Fruit fly (Drosophila melanogaster) whole organism, embryonic: ENCODE data around the gene CG32147.
A peak's percentile ranks its signal among the peaks of the same experiment; 100 is the strongest.

ENCODE experiments used
- CG10267 ChIP-seq: fragments of 200-800 bp; sonication (Bioruptor generic); optimal IDR thresholded peaks from 2 replicates; lab custom pipeline; 2018; ENCODE audit warnings: missing biosample characterization, mild to moderate bottlenecking, missing genetic modification characterization, moderate library complexity
- CG11560 ChIP-seq: fragments of 200-800 bp; sonication (Bioruptor generic); IDR thresholded peaks from 3 replicates; pipeline ENCODE4 v1.3.6; 2022; ENCODE audit warnings: missing biosample characterization, missing genetic modification characterization
- CG12391 ChIP-seq: fragments of 200-800 bp; sonication (Bioruptor generic); optimal IDR thresholded peaks from 3 replicates; lab custom pipeline; 2018; ENCODE audit warnings: missing biosample characterization, mild to moderate bottlenecking, missing genetic modification characterization, moderate library complexity
- CG15011 ChIP-seq: fragments of 200-800 bp; sonication (Bioruptor generic); optimal IDR thresholded peaks from 3 replicates; lab custom pipeline; 2018; ENCODE audit warnings: missing biosample characterization, mild to moderate bottlenecking, missing genetic modification characterization
- CG16779 ChIP-seq: fragments of 200-800 bp; sonication (Bioruptor generic); IDR thresholded peaks from 2 replicates; pipeline ENCODE4 v1.3.6; 2022; ENCODE audit warnings: missing biosample characterization, missing genetic modification characterization
- CG16815 ChIP-seq: fragments of 200-800 bp; sonication (Bioruptor generic); optimal IDR thresholded peaks from 3 replicates; lab custom pipeline; 2017; ENCODE audit warnings: missing biosample characterization, mild to moderate bottlenecking, missing genetic modification characterization
- CG1832 ChIP-seq: fragments of 200-800 bp; sonication (Bioruptor generic); optimal IDR thresholded peaks from 2 replicates; lab custom pipeline; 2017; ENCODE audit warnings: missing biosample characterization, mild to moderate bottlenecking, missing genetic modification characterization, inconsistent platforms
- CG2129 ChIP-seq: fragments of 200-800 bp; sonication (Bioruptor generic); IDR thresholded peaks from 2 replicates; pipeline ENCODE4 v1.3.6; 2022; ENCODE audit warnings: missing biosample characterization, missing genetic modification characterization; ENCODE audit not compliant: partially characterized antibody
- CG2678 ChIP-seq: fragments of 200-800 bp; sonication (Bioruptor generic); optimal IDR thresholded peaks from 3 replicates; lab custom pipeline; 2019; ENCODE audit warnings: missing biosample characterization, mild to moderate bottlenecking, missing genetic modification characterization, moderate library complexity
- CG2889 ChIP-seq: fragments of 200-800 bp; sonication (Bioruptor generic); IDR thresholded peaks from 3 replicates; pipeline ENCODE4 v1.3.6; 2022; ENCODE audit warnings: missing biosample characterization, missing genetic modification characterization
- CG30020 ChIP-seq: fragments of 200-800 bp; optimal IDR thresholded peaks from 2 replicates; lab custom pipeline; 2019; ENCODE audit warnings: missing biosample characterization, mild to moderate bottlenecking, missing genetic modification characterization, moderate library complexity
- CG31224 ChIP-seq: fragments of 200-800 bp; sonication (Bioruptor generic); IDR thresholded peaks from 2 replicates; pipeline ENCODE4 v1.3.6; 2022; ENCODE audit warnings: missing biosample characterization, missing genetic modification characterization
- CG32532 ChIP-seq: fragments of 200-800 bp; sonication (Bioruptor generic); IDR thresholded peaks from 2 replicates; pipeline ENCODE4 v1.3.6; 2022; ENCODE audit warnings: missing biosample characterization, missing genetic modification characterization
- CG32772 ChIP-seq: fragments of 200-800 bp; sonication (Bioruptor generic); IDR thresholded peaks from 2 replicates; pipeline ENCODE4 v1.3.6; 2022; ENCODE audit warnings: missing biosample characterization, missing genetic modification characterization
- CG34376 ChIP-seq: fragments of 200-800 bp; sonication (Bioruptor generic); optimal IDR thresholded peaks from 2 replicates; lab custom pipeline; 2018; ENCODE audit warnings: missing biosample characterization, mild to moderate bottlenecking, missing genetic modification characterization
- CG4617 ChIP-seq: fragments of 200-800 bp; sonication (Bioruptor generic); optimal IDR thresholded peaks from 3 replicates; lab custom pipeline; 2016; ENCODE audit warnings: missing biosample characterization, missing genetic modification characterization, borderline replicate concordance
- CG8944 ChIP-seq: fragments of 200-800 bp; sonication (Bioruptor generic); optimal IDR thresholded peaks from 3 replicates; lab custom pipeline; 2016; ENCODE audit warnings: missing biosample characterization, missing genetic modification characterization
- CkIIα-i1 ChIP-seq: fragments of 200-800 bp; sonication (Bioruptor generic); IDR thresholded peaks from 2 replicates; pipeline ENCODE4 v1.3.6; 2022; ENCODE audit warnings: missing biosample characterization, missing genetic modification characterization
- D19A ChIP-seq: fragments of 200-800 bp; optimal IDR thresholded peaks from 3 replicates; lab custom pipeline; 2019; ENCODE audit warnings: missing biosample characterization, mild to moderate bottlenecking, missing genetic modification characterization, moderate library complexity
- Doc2 ChIP-seq: fragments of 200-800 bp; sonication (Bioruptor generic); IDR thresholded peaks from 2 replicates; pipeline ENCODE4 v1.3.6; 2022; ENCODE audit warnings: missing biosample characterization, missing genetic modification characterization
- H15 ChIP-seq: fragments of 200-800 bp; sonication (Bioruptor generic); IDR thresholded peaks from 3 replicates; pipeline ENCODE4 v1.3.6; 2022; ENCODE audit warnings: missing biosample characterization, missing genetic modification characterization
- HHEX ChIP-seq: fragments of 200-800 bp; sonication (Bioruptor generic); optimal IDR thresholded peaks from 3 replicates; lab custom pipeline; 2017; ENCODE audit warnings: missing biosample characterization, mild to moderate bottlenecking, missing genetic modification characterization, missing genetic modification reagents
- HmgZ ChIP-seq: fragments of 200-800 bp; sonication (Bioruptor generic); optimal IDR thresholded peaks from 2 replicates; lab custom pipeline; 2018; ENCODE audit warnings: missing biosample characterization, mild to moderate bottlenecking, missing genetic modification characterization
- Hr51 ChIP-seq, 2 experiments: fragments of 200-800 bp; sonication (Bioruptor generic); optimal IDR thresholded peaks; 2 replicates in 1 of 2; 3 replicates in 1 of 2; lab custom pipeline; 2016 to 2018; ENCODE audit warnings: missing biosample characterization in 2 of 2, missing genetic modification characterization in 2 of 2, mild to moderate bottlenecking in 1 of 2, moderate library complexity in 1 of 2
- Lim3 ChIP-seq: fragments of 200-800 bp; sonication (Bioruptor generic); IDR thresholded peaks from 2 replicates; pipeline ENCODE4 v1.3.6; 2022; ENCODE audit warnings: missing biosample characterization, missing genetic modification characterization
- NK7.1 ChIP-seq: fragments of 200-800 bp; sonication (Bioruptor generic); optimal IDR thresholded peaks from 3 replicates; lab custom pipeline; 2016; ENCODE audit warnings: missing biosample characterization, missing genetic modification characterization
- NfI ChIP-seq: fragments of 200-800 bp; sonication (Bioruptor generic); optimal IDR thresholded peaks from 3 replicates; lab custom pipeline; 2018; ENCODE audit warnings: missing biosample characterization, mild to moderate bottlenecking, missing genetic modification characterization, moderate library complexity
- Opbp ChIP-seq: fragments of 200-800 bp; sonication (Bioruptor generic); IDR thresholded peaks from 3 replicates; pipeline ENCODE4 v1.3.6; 2022; ENCODE audit warnings: missing biosample characterization, missing genetic modification characterization; ENCODE audit not compliant: partially characterized antibody
- Six4 ChIP-seq: fragments of 200-800 bp; sonication (Bioruptor generic); optimal IDR thresholded peaks from 2 replicates; lab custom pipeline; 2016; ENCODE audit warnings: missing biosample characterization, missing genetic modification characterization
- Sry-β ChIP-seq: fragments of 200-800 bp; sonication (Bioruptor generic); optimal IDR thresholded peaks from 2 replicates; lab custom pipeline; 2018; ENCODE audit warnings: missing biosample characterization, mild to moderate bottlenecking, missing genetic modification characterization, moderate library complexity
- Sry-δ ChIP-seq: fragments of 200-800 bp; sonication (Bioruptor generic); optimal IDR thresholded peaks from 2 replicates; lab custom pipeline; 2016; ENCODE audit warnings: missing biosample characterization, missing genetic modification characterization
- ara ChIP-seq: fragments of 200-800 bp; sonication (Bioruptor generic); IDR thresholded peaks from 2 replicates; pipeline ENCODE4 v1.3.6; 2022; ENCODE audit warnings: missing biosample characterization, missing genetic modification characterization
- az2 ChIP-seq: fragments of 200-800 bp; sonication (Bioruptor generic); optimal IDR thresholded peaks from 3 replicates; lab custom pipeline; 2016; ENCODE audit warnings: missing biosample characterization, missing genetic modification characterization
- bowl ChIP-seq: fragments of 200-800 bp; sonication (Bioruptor generic); IDR thresholded peaks from 2 replicates; pipeline ENCODE4 v1.3.6; 2022; ENCODE audit warnings: missing biosample characterization, missing genetic modification characterization
- ci ChIP-seq: fragments of 200-800 bp; sonication (Bioruptor generic); IDR thresholded peaks from 3 replicates; pipeline ENCODE4 v1.3.6; 2022; ENCODE audit warnings: missing biosample characterization, missing genetic modification characterization
- corto ChIP-seq: fragments of 200-800 bp; sonication (Bioruptor generic); optimal IDR thresholded peaks from 2 replicates; lab custom pipeline; 2016; ENCODE audit warnings: missing biosample characterization, mild to moderate bottlenecking, missing genetic modification characterization, moderate library complexity
- dm ChIP-seq: fragments of 200-800 bp; sonication (Bioruptor generic); optimal IDR thresholded peaks from 3 replicates; lab custom pipeline; 2016; ENCODE audit warnings: missing biosample characterization, missing genetic modification characterization
- dysf ChIP-seq: fragments of 200-800 bp; sonication (Bioruptor generic); IDR thresholded peaks from 3 replicates; pipeline ENCODE4 v1.3.6; 2022; ENCODE audit warnings: missing biosample characterization, missing genetic modification characterization
- eve ChIP-seq, 2 experiments: fragments of >200 bp; optimal IDR thresholded peaks; 2 replicates each; lab custom pipeline; 2017; ENCODE audit warnings: missing biosample characterization in 2 of 2, missing genetic modification characterization in 2 of 2
- fd64A ChIP-seq: fragments of 200-800 bp; sonication (Bioruptor generic); optimal IDR thresholded peaks from 3 replicates; lab custom pipeline; 2018; ENCODE audit warnings: missing biosample characterization, mild to moderate bottlenecking, missing genetic modification characterization
- gfzf ChIP-seq: fragments of 200-800 bp; sonication (Bioruptor generic); optimal IDR thresholded peaks from 2 replicates; lab custom pipeline; 2016; ENCODE audit warnings: missing biosample characterization, mild to moderate bottlenecking, missing genetic modification characterization, moderate library complexity
- hb ChIP-seq: fragments of 200-800 bp; sonication (Bioruptor generic); IDR thresholded peaks from 3 replicates; pipeline ENCODE4 v1.3.6; 2022; ENCODE audit warnings: missing biosample characterization, missing genetic modification characterization; ENCODE audit not compliant: partially characterized antibody
- kni ChIP-seq: fragments of 200-800 bp; sonication (Bioruptor generic); optimal IDR thresholded peaks from 3 replicates; lab custom pipeline; 2017; ENCODE audit warnings: mild to moderate bottlenecking, missing biosample characterization, missing genetic modification reagents, missing genetic modification characterization
- pita ChIP-seq: fragments of 200-800 bp; sonication (Bioruptor generic); optimal IDR thresholded peaks from 2 replicates; lab custom pipeline; 2017; ENCODE audit warnings: missing biosample characterization, mild to moderate bottlenecking, missing genetic modification characterization
- sc ChIP-seq, 3 experiments: fragments of >200 bp in 2 of 3; fragments of 200-800 bp in 1 of 3; sonication (Bioruptor generic) in 1 of 3; optimal IDR thresholded peaks; 2 replicates in 2 of 3; 3 replicates in 1 of 3; lab custom pipeline; 2017; ENCODE audit warnings: mild to moderate bottlenecking in 1 of 3, missing biosample characterization in 1 of 3, missing genetic modification characterization in 1 of 3, missing genetic modification reagents in 1 of 3
- shn ChIP-seq: fragments of 200-800 bp; sonication (Bioruptor generic); optimal IDR thresholded peaks from 3 replicates; lab custom pipeline; 2016; ENCODE audit warnings: missing biosample characterization, missing genetic modification characterization
- tap ChIP-seq: fragments of 200-800 bp; optimal IDR thresholded peaks from 3 replicates; lab custom pipeline; 2019; ENCODE audit warnings: missing biosample characterization, mild to moderate bottlenecking, missing genetic modification characterization, moderate library complexity
- wek ChIP-seq: fragments of 200-800 bp; sonication (Bioruptor generic); optimal IDR thresholded peaks from 3 replicates; lab custom pipeline; 2018; ENCODE audit warnings: missing biosample characterization, mild to moderate bottlenecking, missing genetic modification characterization, moderate library complexity

The CG32147 gene

dm6 chr3L:15098659-15099512 lies 45.0 kb downstream of the CG32147 start (continued):
- TF ChIP-seq wek (GFP tag; lab: Kevin White, UChicago) (no peak), Hr51 (GFP tag; optimal IDR thresholded peaks at IDR 0.05; lab: Kevin White, UChicago) (peak in 1 of 2 experiments; percentile 90), CG31224 (GFP tag; lab: Robert Waterston, UW) (peak; percentile 66; the same call in 1 of the 2 replicates), hb (GFP tag; lab: Robert Waterston, UW) (no peak), Sry-β (GFP tag; lab: Kevin White, UChicago) (peak; percentile 41), HHEX (GFP tag; lab: Kevin White, UChicago) (peak; percentile 87), CG16779 (GFP tag; lab: Robert Waterston, UW) (no peak), ci (GFP tag; lab: Robert Waterston, UW) (peak; percentile 59; the same call in 2 of the 3 replicates), tap (peak; percentile 94), sc (optimal IDR thresholded peaks at IDR 0.05; lab: Kevin White, UChicago) (no peak), sc (GFP tag; optimal IDR thresholded peaks at IDR 0.05; lab: Kevin White, UChicago) (peak; percentile 77), dm (GFP tag; lab: Kevin White, UChicago) (no peak), CG2129 (GFP tag; lab: Robert Waterston, UW) (no peak), shn (GFP tag; lab: Kevin White, UChicago) (no peak), Sry-δ (no peak), H15 (GFP tag; lab: Robert Waterston, UW) (peak; percentile 66; the same call in 2 of the 3 replicates), fd64A (no peak), CG30020 (tag; lab: Kevin White, UChicago) (peak; percentile 29), eve (GFP tag; optimal IDR thresholded peaks at IDR 0.05; lab: Kevin White, UChicago) (no peak), corto (GFP tag; lab: Kevin White, UChicago) (peak; percentile 5), Lim3 (no peak), CG15011 (GFP tag; lab: Kevin White, UChicago) (peak; percentile 69), CG32772 (GFP tag; lab: Robert Waterston, UW) (peak; percentile 71; the same call in 1 of the 2 replicates), az2 (GFP tag; lab: Kevin White, UChicago) (peak; percentile 80), CG16815 (GFP tag; lab: Kevin White, UChicago) (peak; percentile 47), pita (no peak), dysf (GFP tag; lab: Robert Waterston, UW) (peak; percentile 82), CG2678 (tag; lab: Kevin White, UChicago) (peak; percentile 97), bowl (GFP tag; lab: Robert Waterston, UW) (no peak), CG11560 (tag; lab: Robert Waterston, UW) (no peak), CG12391 (tag; lab: Kevin White, UChicago) (peak; percentile 91), CG8944 (GFP tag; lab: Kevin White, UChicago) (no peak), NfI (peak; percentile 51), Six4 (peak; percentile 87), NK7.1 (GFP tag; lab: Kevin White, UChicago) (peak; percentile 58), CG2889 (GFP tag; lab: Robert Waterston, UW) (0 out of 3 replicates have a peak, but pooled peaks have one; percentile 8), HmgZ (tag; lab: Kevin White, UChicago) (peak; percentile 22), kni (peak; percentile 91), CG1832 (GFP tag; lab: Kevin White, UChicago) (no peak), D19A (tag; lab: Kevin White, UChicago) (peak; percentile 85), CG10267 (tag; lab: Kevin White, UChicago) (peak; percentile 94), Doc2 (GFP tag; lab: Robert Waterston, UW) (no peak), CG4617 (no peak), ara (GFP tag; lab: Robert Waterston, UW) (peak; percentile 69), CG32532 (GFP tag; lab: Robert Waterston, UW) (peak; percentile 89), CG34376 (GFP tag; lab: Kevin White, UChicago) (peak; percentile 69), gfzf (GFP tag; lab: Kevin White, UChicago) (no peak), CkIIα-i1 (GFP tag; lab: Robert Waterston, UW) (no peak), Opbp (GFP tag; lab: Robert Waterston, UW) (no peak)
